Worm (Caenorhabditis elegans) whole organism, L1 larva: ENCODE measurements around the gene T09F5.1.

ENCODE experiments used
- C04F5.9 ChIP-seq: sonication (generic microtip); optimal IDR thresholded peaks from 2 replicates; lab custom pipeline; 2016; ENCODE audit warnings: missing genetic modification characterization, missing compliant biosample characterization
- C16A3.4 ChIP-seq: fragments of 150-350 bp; optimal IDR thresholded peaks from 2 replicates; lab custom pipeline; 2014; ENCODE audit warnings: missing biosample characterization, missing genetic modification characterization
- C34B4.2 ChIP-seq: sonication (generic microtip); optimal IDR thresholded peaks from 2 replicates; lab custom pipeline; 2017; ENCODE audit warnings: mild to moderate bottlenecking, missing genetic modification characterization, missing compliant biosample characterization
- aha-1 ChIP-seq: fragments of 150-350 bp; optimal IDR thresholded peaks from 2 replicates; lab custom pipeline; 2014; ENCODE audit warnings: missing biosample characterization, missing genetic modification characterization
- alr-1 ChIP-seq: fragments of 200-800 bp; sonication (Bioruptor generic); optimal IDR thresholded peaks from 2 replicates; lab custom pipeline; 2018; ENCODE audit warnings: borderline replicate concordance, mild to moderate bottlenecking, missing genetic modification characterization, missing compliant biosample characterization
- ama-1 ChIP-seq: fragments of 150-350 bp; optimal IDR thresholded peaks from 2 replicates; lab custom pipeline; 2014
- blmp-1 ChIP-seq: fragments of 150-350 bp; optimal IDR thresholded peaks from 2 replicates; lab custom pipeline; 2014; ENCODE audit warnings: missing biosample characterization, missing genetic modification characterization
- ceh-63 ChIP-seq: fragments of 200-800 bp; sonication (Bioruptor generic); optimal IDR thresholded peaks from 2 replicates; lab custom pipeline; 2018; ENCODE audit warnings: mild to moderate bottlenecking, missing genetic modification characterization, missing compliant biosample characterization
- ceh-8 ChIP-seq: fragments of 200-800 bp; sonication (Bioruptor generic); optimal IDR thresholded peaks from 2 replicates; lab custom pipeline; 2018; ENCODE audit warnings: mild to moderate bottlenecking, missing genetic modification characterization, moderate library complexity, missing compliant biosample characterization
- ceh-82 ChIP-seq, 3 experiments: fragments of 150-350 bp in 1 of 3; sonication (generic microtip) in 2 of 3; optimal IDR thresholded peaks; 2 replicates each; lab custom pipeline; 2014 to 2017; ENCODE audit warnings: missing biosample characterization in 3 of 3, missing genetic modification characterization in 3 of 3
- ceh-88 ChIP-seq: fragments of 200-800 bp; sonication (Bioruptor generic); IDR thresholded peaks from 2 replicates; pipeline ENCODE4 v1.3.6; 2022; ENCODE audit warnings: missing genetic modification characterization, missing compliant biosample characterization
- ceh-90 ChIP-seq: sonication (generic microtip); optimal IDR thresholded peaks from 2 replicates; lab custom pipeline; 2016; ENCODE audit warnings: missing genetic modification characterization, missing compliant biosample characterization
- ces-1 ChIP-seq: fragments of 150-350 bp; optimal IDR thresholded peaks from 2 replicates; lab custom pipeline; 2014; ENCODE audit warnings: missing biosample characterization, missing genetic modification reagents, missing genetic modification characterization
- dpl-1 ChIP-seq, 3 experiments: fragments of 150-350 bp in 2 of 3; sonication (generic microtip) in 1 of 3; optimal IDR thresholded peaks; 2 replicates each; lab custom pipeline; 2014 to 2017; ENCODE audit warnings: missing biosample characterization in 3 of 3, missing genetic modification characterization in 3 of 3, missing genetic modification reagents in 3 of 3
- dsc-1 ChIP-seq: sonication (generic microtip); optimal IDR thresholded peaks from 2 replicates; lab custom pipeline; 2016; ENCODE audit warnings: mild to moderate bottlenecking, missing genetic modification characterization, missing compliant biosample characterization
- efl-1 ChIP-seq, 4 experiments: fragments of 150-350 bp; optimal IDR thresholded peaks in 3 of 4; peaks in 1 of 4; 1 replicate in 1 of 4; 2 replicates in 3 of 4; lab custom pipeline; 2014; ENCODE audit warnings: missing biosample characterization in 2 of 4, missing genetic modification characterization in 2 of 4, missing genetic modification reagents in 2 of 4
- efl-3 ChIP-seq: fragments of 200-800 bp; sonication (Bioruptor generic); optimal IDR thresholded peaks from 2 replicates; lab custom pipeline; 2018; ENCODE audit warnings: mild to moderate bottlenecking, missing genetic modification characterization, missing compliant biosample characterization
- egl-13 ChIP-seq: sonication (generic microtip); optimal IDR thresholded peaks from 2 replicates; lab custom pipeline; 2016; ENCODE audit warnings: missing genotype, missing genetic modification reagents, missing genetic modification characterization, missing compliant biosample characterization
- elt-2 ChIP-seq: sonication (generic microtip); optimal IDR thresholded peaks from 2 replicates; lab custom pipeline; 2016; ENCODE audit warnings: missing genetic modification characterization, mild to moderate bottlenecking, inconsistent platforms, missing compliant biosample characterization, missing genetic modification reagents
- fkh-4 ChIP-seq: sonication (generic microtip); optimal IDR thresholded peaks from 2 replicates; lab custom pipeline; 2016; ENCODE audit warnings: missing compliant biosample characterization, missing genetic modification characterization, borderline replicate concordance
- fos-1 ChIP-seq: fragments of 150-350 bp; optimal IDR thresholded peaks from 2 replicates; lab custom pipeline; 2014; ENCODE audit warnings: missing biosample characterization, missing genetic modification characterization
- hlh-17 ChIP-seq: fragments of 200-800 bp; sonication (Bioruptor generic); optimal IDR thresholded peaks from 2 replicates; lab custom pipeline; 2018; ENCODE audit warnings: missing genetic modification characterization, mild to moderate bottlenecking, missing compliant biosample characterization, moderate library complexity, borderline replicate concordance
- hpl-2 ChIP-seq: fragments of 150-350 bp; optimal IDR thresholded peaks from 2 replicates; lab custom pipeline; 2014; ENCODE audit warnings: missing biosample characterization, missing genetic modification reagents, missing genetic modification characterization
- irx-1 ChIP-seq: sonication (generic microtip); optimal IDR thresholded peaks from 2 replicates; lab custom pipeline; 2016; ENCODE audit warnings: missing genetic modification characterization, missing compliant biosample characterization
- isw-1 ChIP-seq: fragments of 200-800 bp; sonication (Bioruptor generic); IDR thresholded peaks from 2 replicates; pipeline ENCODE4 v1.3.6; 2022; ENCODE audit warnings: missing genetic modification characterization, missing compliant biosample characterization
- jun-1 ChIP-seq: fragments of 150-350 bp; optimal IDR thresholded peaks from 2 replicates; lab custom pipeline; 2014; ENCODE audit warnings: missing biosample characterization, missing genetic modification reagents, missing genetic modification characterization
- lin-15B ChIP-seq: fragments of 150-350 bp; sonication (generic microtip); optimal IDR thresholded peaks from 3 replicates; lab custom pipeline; 2014; ENCODE audit warnings: missing biosample characterization, missing genetic modification characterization
- lin-35 ChIP-seq, 2 experiments: fragments of 150-350 bp; optimal IDR thresholded peaks; 2 replicates each; lab custom pipeline; 2014; ENCODE audit warnings: missing biosample characterization in 2 of 2, missing genetic modification characterization in 2 of 2, missing genetic modification reagents in 2 of 2
- mab-9 ChIP-seq: fragments of 200-800 bp; sonication (Bioruptor generic); IDR thresholded peaks from 2 replicates; pipeline ENCODE4 v1.3.6; 2022; ENCODE audit warnings: missing genetic modification reagents, missing genetic modification characterization, missing compliant biosample characterization
- nhr-19 ChIP-seq: fragments of 200-800 bp; sonication (Bioruptor generic); conservative IDR thresholded peaks from 2 replicates; pipeline ENCODE4 v1.3.6; 2022; ENCODE audit warnings: missing genetic modification characterization, missing compliant biosample characterization
- nhr-71 ChIP-seq: sonication (generic microtip); optimal IDR thresholded peaks from 2 replicates; lab custom pipeline; 2016; ENCODE audit warnings: mild to moderate bottlenecking, missing genetic modification characterization, moderate library complexity, missing compliant biosample characterization
- nhr-76 ChIP-seq: sonication (generic microtip); optimal IDR thresholded peaks from 2 replicates; lab custom pipeline; 2017; ENCODE audit warnings: missing biosample characterization, missing genetic modification characterization
- nhr-77 ChIP-seq: fragments of 150-350 bp; optimal IDR thresholded peaks from 2 replicates; lab custom pipeline; 2014; ENCODE audit warnings: missing biosample characterization, missing genetic modification characterization
- nhr-84 ChIP-seq: sonication (generic microtip); optimal IDR thresholded peaks from 2 replicates; lab custom pipeline; 2017; ENCODE audit warnings: missing biosample characterization, missing genetic modification characterization
- nhr-85 ChIP-seq: sonication (generic microtip); peaks from one replicate; lab custom pipeline; 2016; ENCODE audit warnings: missing genetic modification characterization, inconsistent platforms, missing compliant biosample characterization
- pag-3 ChIP-seq: sonication (generic microtip); optimal IDR thresholded peaks from 2 replicates; lab custom pipeline; 2017; ENCODE audit warnings: missing genetic modification characterization, mild to moderate bottlenecking, missing compliant biosample characterization, antibody characterized with exemption, borderline replicate concordance; ENCODE audit not compliant: insufficient read depth
- pax-3 ChIP-seq: fragments of 200-800 bp; sonication (Bioruptor generic); optimal IDR thresholded peaks from 2 replicates; lab custom pipeline; 2018; ENCODE audit warnings: mild to moderate bottlenecking, missing genetic modification characterization, moderate library complexity, missing compliant biosample characterization
- skn-1 ChIP-seq: fragments of 150-350 bp; optimal IDR thresholded peaks from 2 replicates; lab custom pipeline; 2014; ENCODE audit warnings: missing biosample characterization, missing genetic modification characterization
- snpc-4 ChIP-seq: fragments of 150-350 bp; optimal IDR thresholded peaks from 2 replicates; lab custom pipeline; 2014; ENCODE audit warnings: missing biosample characterization, missing genetic modification characterization
- sox-4 ChIP-seq: sonication (generic microtip); optimal IDR thresholded peaks from 2 replicates; lab custom pipeline; 2016; ENCODE audit warnings: missing genetic modification characterization, missing compliant biosample characterization
- tbx-2 ChIP-seq: sonication (generic microtip); optimal IDR thresholded peaks from 2 replicates; lab custom pipeline; 2016; ENCODE audit warnings: missing genetic modification characterization, missing compliant biosample characterization
- unc-130 ChIP-seq: fragments of 150-350 bp; optimal IDR thresholded peaks from 2 replicates; lab custom pipeline; 2017; ENCODE audit warnings: missing biosample characterization, missing genetic modification characterization, inconsistent platforms
- unc-30 ChIP-seq: sonication (generic microtip); optimal IDR thresholded peaks from 2 replicates; lab custom pipeline; 2017; ENCODE audit warnings: missing biosample characterization, missing genetic modification characterization
- unc-62 ChIP-seq: fragments of 150-350 bp; optimal IDR thresholded peaks from 2 replicates; lab custom pipeline; 2014; ENCODE audit warnings: missing biosample characterization, missing genetic modification reagents, missing genetic modification characterization
- unc-86 ChIP-seq: sonication (generic microtip); optimal IDR thresholded peaks from 2 replicates; lab custom pipeline; 2016; ENCODE audit warnings: missing genetic modification characterization, missing compliant biosample characterization
- vab-15 ChIP-seq: sonication (generic microtip); optimal IDR thresholded peaks from 2 replicates; lab custom pipeline; 2017; ENCODE audit warnings: missing genotype, mild to moderate bottlenecking, missing genetic modification characterization, missing compliant biosample characterization
- xbp-1 ChIP-seq: sonication (generic microtip); optimal IDR thresholded peaks from 2 replicates; lab custom pipeline; 2016; ENCODE audit warnings: missing genetic modification characterization, missing compliant biosample characterization
- zag-1 ChIP-seq: fragments of 150-350 bp; optimal IDR thresholded peaks from 2 replicates; lab custom pipeline; 2014; ENCODE audit warnings: missing biosample characterization, missing genetic modification characterization
- zip-4 ChIP-seq: fragments of 200-800 bp; sonication (Bioruptor generic); optimal IDR thresholded peaks from 2 replicates; lab custom pipeline; 2018; ENCODE audit warnings: mild to moderate bottlenecking, missing genetic modification characterization, moderate library complexity, missing compliant biosample characterization
- ztf-11 ChIP-seq, 2 experiments: sonication (generic microtip); optimal IDR thresholded peaks; 2 replicates each; lab custom pipeline; 2016 to 2017; ENCODE audit warnings: missing genetic modification characterization in 2 of 2, missing biosample characterization in 1 of 2, missing compliant biosample characterization in 1 of 2

The T09F5.1 gene

DNA sequence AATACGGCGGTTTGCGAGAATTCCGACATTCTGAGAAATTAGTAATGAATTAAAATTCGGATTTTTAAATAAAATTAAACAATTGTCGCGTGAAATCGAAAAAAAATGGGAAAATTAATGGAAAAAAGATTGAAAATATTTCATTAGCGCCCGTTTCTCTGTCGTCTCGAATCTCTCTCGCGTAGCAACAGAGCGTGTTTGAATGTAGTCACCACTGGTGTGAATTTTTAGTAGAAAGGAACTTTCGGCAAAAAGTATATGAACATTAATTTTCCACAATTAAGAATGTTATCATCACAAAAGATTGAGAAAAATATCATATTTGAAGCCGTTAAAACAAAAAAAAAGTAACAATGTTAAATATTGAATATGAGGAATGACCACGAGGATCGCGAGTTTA, 12.1 kb upstream of the T09F5.1 start, which contains the start of gene aipl-1 (continued):
- TF ChIP-seq xbp-1 (tag; lab: Kevin White, UChicago) (peak; percentile 69), nhr-77 (tag; lab: Kevin White, UChicago) (peak; percentile 76), irx-1 (tag; lab: Kevin White, UChicago) (peak; percentile 13), tbx-2 (tag; lab: Kevin White, UChicago) (peak; percentile 70), unc-62 (no peak), zip-4 (GFP tag; lab: Kevin White, UChicago) (no peak), pax-3 (peak; percentile 89), skn-1 (tag; lab: Kevin White, UChicago) (peak; percentile 86), ztf-11 (tag; optimal IDR thresholded peaks at IDR 0.05; lab: Kevin White, UChicago) (peak in 1 of 2 experiments; percentile 67), efl-1 (optimal IDR thresholded peaks at IDR 0.05; lab: Kevin White, UChicago) (peak; percentile 90 to 92), efl-1 (GFP tag; optimal IDR thresholded peaks at IDR 0.05 in 1 of 2; lab: Kevin White, UChicago) (peak; percentile 88 to 99), ceh-88 (GFP tag; lab: Robert Waterston, UW) (peak; percentile 14; the same call in 1 of the 2 replicates), unc-86 (peak; percentile 49), fos-1 (tag; lab: Kevin White, UChicago) (peak; percentile 75), ama-1 (peak; percentile 26), ceh-90 (no peak), C34B4.2 (no peak), fkh-4 (tag; lab: Kevin White, UChicago) (no peak), C16A3.4 (tag; lab: Kevin White, UChicago) (peak; percentile 94), unc-30 (tag; lab: Kevin White, UChicago) (no peak), jun-1 (tag; lab: Kevin White, UChicago) (peak; percentile 41), C04F5.9 (tag; lab: Kevin White, UChicago) (no peak), snpc-4 (tag; lab: Kevin White, UChicago) (peak; percentile 68), efl-3 (GFP tag; lab: Kevin White, UChicago) (no peak), dpl-1 (GFP tag; optimal IDR thresholded peaks at IDR 0.05; lab: Kevin White, UChicago) (peak; percentile 85 to 90 (median 87)), nhr-76 (no peak), zag-1 (tag; lab: Kevin White, UChicago) (no peak), nhr-71 (peak; percentile 87), nhr-84 (tag; lab: Kevin White, UChicago) (no peak), ceh-8 (no peak), nhr-85 (peak; percentile 47), hlh-17 (GFP tag; lab: Kevin White, UChicago) (no peak), aha-1 (no peak)

DNA sequence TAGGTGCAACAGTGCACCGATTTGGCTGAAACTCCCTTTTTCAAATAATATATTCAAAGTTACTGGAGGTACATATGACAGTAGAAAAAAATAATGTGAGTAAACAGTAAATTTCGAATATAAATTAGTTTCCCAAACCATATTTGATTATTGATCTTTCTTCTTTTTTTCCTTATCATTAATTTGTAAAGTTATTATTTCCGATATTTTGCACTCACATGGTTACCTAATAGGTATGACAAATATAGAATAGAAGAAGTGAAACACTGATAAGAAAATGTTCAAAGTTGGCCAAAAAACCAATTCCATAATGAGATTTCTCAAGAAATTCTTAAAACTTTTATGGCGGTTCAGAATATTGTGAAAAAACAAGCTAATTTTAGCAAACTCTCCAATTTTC, 9.1 kb upstream of the T09F5.1 start:
- TF ChIP-seq alr-1, result no peak
- TF ChIP-seq elt-2 (tag; lab: Kevin White, UChicago), result peak; percentile 48
- TF ChIP-seq lin-35 (GFP tag; optimal IDR thresholded peaks at IDR 0.05; lab: Kevin White, UChicago), result peak in 1 of 2 experiments; percentile 17
- no peak for TF ChIP-seq ceh-63

DNA sequence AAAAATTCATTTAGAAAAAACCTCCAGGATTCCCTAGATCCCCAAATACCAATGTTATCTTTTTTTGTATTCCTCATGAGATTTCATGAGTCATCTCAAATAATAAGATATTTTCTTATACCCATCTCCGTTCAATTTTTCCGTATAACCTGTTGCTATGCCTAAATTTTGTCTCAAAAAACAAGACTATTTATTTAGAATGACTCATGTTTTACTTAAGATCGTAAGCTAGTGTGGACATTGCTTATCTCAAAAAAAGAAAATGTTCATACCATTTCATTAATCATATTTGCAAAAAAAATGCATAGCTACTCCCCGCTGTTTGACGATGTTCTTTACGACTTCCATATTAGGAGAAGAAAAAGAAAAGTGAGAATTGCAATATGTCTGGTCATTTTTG, 8.7 kb upstream of the T09F5.1 start, which contains the start of gene K08F9.3:
Gene K08F9.3 (plus strand): TSS at position 301 of the 400 bp plus-strand sequence.
- no peak for TF ChIP-seq ces-1
- TF ChIP-seq vab-15 (tag; lab: Kevin White, UChicago), result no peak

DNA sequence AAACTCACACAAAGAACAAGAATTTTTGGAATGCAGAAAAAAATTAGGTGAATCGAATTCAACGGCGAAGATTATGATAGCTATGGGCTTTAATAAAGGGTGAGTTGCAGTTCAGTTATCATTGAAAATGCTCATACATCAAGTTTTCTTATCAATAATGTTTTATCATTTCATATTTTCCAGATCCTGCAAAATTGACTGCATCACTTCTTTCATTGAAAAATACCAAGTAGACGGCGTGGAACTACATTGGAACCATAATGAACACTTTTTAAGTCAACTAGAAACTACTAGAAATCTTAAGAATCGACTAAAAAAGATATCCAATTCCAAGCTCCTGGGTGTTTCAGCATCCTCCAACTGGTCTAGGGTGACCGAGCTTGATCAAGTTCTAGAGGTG, 5.6 kb upstream of the T09F5.1 start, which contains the start of gene K08F9.1:
Gene K08F9.1 (minus strand): TSS at position 101 of the 400 bp plus-strand sequence.
- TF ChIP-seq nhr-85 (no peak), sox-4 (tag; lab: Kevin White, UChicago) (no peak), pag-3 (no peak), blmp-1 (tag; lab: Kevin White, UChicago) (no peak), unc-130 (tag; lab: Kevin White, UChicago) (no peak), lin-15B (tag; lab: Kevin White, UChicago) (no peak), dsc-1 (no peak), ceh-82 (tag; optimal IDR thresholded peaks at IDR 0.05; lab: Kevin White, UChicago) (no peak), hpl-2 (GFP tag; lab: Kevin White, UChicago) (no peak), isw-1 (no peak), nhr-19 (GFP tag; lab: Robert Waterston, UW) (no peak), elt-2 (tag; lab: Kevin White, UChicago) (no peak), egl-13 (tag; lab: Kevin White, UChicago) (no peak), C34B4.2 (no peak), mab-9 (no peak)
